Fruit fly (Drosophila melanogaster) whole organism, embryonic: ENCODE measurements around the gene kra.

Experiments
- ATbp ChIP-seq: fragments of 200-800 bp; sonication (Bioruptor generic); optimal IDR thresholded peaks from 2 replicates; lab custom pipeline; 2017; ENCODE audit warnings: missing biosample characterization, mild to moderate bottlenecking, missing genetic modification characterization, missing genetic modification reagents
- Adf1 ChIP-seq: fragments of 200-800 bp; sonication (Bioruptor generic); IDR thresholded peaks from 2 replicates; pipeline ENCODE4 v1.3.6; 2022; ENCODE audit warnings: missing biosample characterization, missing genetic modification characterization
- Aef1 ChIP-seq: fragments of 200-800 bp; sonication (Bioruptor generic); IDR thresholded peaks from 3 replicates; pipeline ENCODE4 v1.3.6; 2022; ENCODE audit warnings: missing biosample characterization, missing genetic modification characterization
- Antp ChIP-seq: fragments of 200-800 bp; sonication (Bioruptor generic); optimal IDR thresholded peaks from 3 replicates; lab custom pipeline; 2016; ENCODE audit warnings: missing biosample characterization, missing genetic modification characterization
- B-H1 ChIP-seq: fragments of 200-800 bp; sonication (Bioruptor generic); IDR thresholded peaks from 3 replicates; pipeline ENCODE4 v1.3.6; 2022; ENCODE audit warnings: missing biosample characterization, missing genetic modification characterization
- B-H2 ChIP-seq: fragments of 200-800 bp; sonication (Bioruptor generic); optimal IDR thresholded peaks from 2 replicates; lab custom pipeline; 2018; ENCODE audit warnings: missing biosample characterization, mild to moderate bottlenecking, missing genetic modification characterization
- Bdp1 ChIP-seq: fragments of 200-800 bp; sonication (Bioruptor generic); optimal IDR thresholded peaks from 3 replicates; lab custom pipeline; 2016; ENCODE audit warnings: missing biosample characterization, missing genetic modification characterization
- BtbVII ChIP-seq: fragments of 200-800 bp; sonication (Bioruptor generic); optimal IDR thresholded peaks from 3 replicates; lab custom pipeline; 2017; ENCODE audit warnings: missing biosample characterization, mild to moderate bottlenecking, missing genetic modification characterization
- CG10462 ChIP-seq: fragments of 200-800 bp; sonication (Bioruptor generic); optimal IDR thresholded peaks from 2 replicates; lab custom pipeline; 2016; ENCODE audit warnings: missing biosample characterization, missing genetic modification characterization
- CG10543 ChIP-seq: fragments of 200-800 bp; sonication (Bioruptor generic); optimal IDR thresholded peaks from 3 replicates; lab custom pipeline; 2017; ENCODE audit warnings: missing biosample characterization, mild to moderate bottlenecking, missing genetic modification characterization, moderate library complexity
- CG13287 ChIP-seq: fragments of 200-800 bp; sonication (Bioruptor generic); IDR thresholded peaks from 2 replicates; pipeline ENCODE4 v1.3.6; 2022; ENCODE audit warnings: missing biosample characterization, missing genetic modification characterization; ENCODE audit not compliant: partially characterized antibody
- CG15269 ChIP-seq: fragments of 200-800 bp; sonication (Bioruptor generic); optimal IDR thresholded peaks from 2 replicates; lab custom pipeline; 2018; ENCODE audit warnings: missing biosample characterization, mild to moderate bottlenecking, missing genetic modification characterization, moderate library complexity
- CG1602 ChIP-seq: fragments of 200-800 bp; sonication (Bioruptor generic); optimal IDR thresholded peaks from 3 replicates; lab custom pipeline; 2016; ENCODE audit warnings: missing biosample characterization, missing genetic modification characterization
- CG17328 ChIP-seq: fragments of 200-800 bp; sonication (Bioruptor generic); IDR thresholded peaks from 2 replicates; pipeline ENCODE4 v1.3.6; 2022; ENCODE audit warnings: missing biosample characterization, missing genetic modification characterization
- CG1792 ChIP-seq: fragments of 200-800 bp; sonication (Bioruptor generic); optimal IDR thresholded peaks from 2 replicates; lab custom pipeline; 2016; ENCODE audit warnings: missing biosample characterization, missing genetic modification characterization
- CG2875 ChIP-seq: fragments of 200-800 bp; sonication (Bioruptor generic); optimal IDR thresholded peaks from 2 replicates; lab custom pipeline; 2017; ENCODE audit warnings: missing biosample characterization, mild to moderate bottlenecking, missing genetic modification characterization, missing genetic modification reagents
- CG4404 ChIP-seq: fragments of 200-800 bp; sonication (Bioruptor generic); IDR thresholded peaks from 2 replicates; pipeline ENCODE4 v1.3.6; 2022; ENCODE audit warnings: missing biosample characterization, missing genetic modification characterization
- CG6765 ChIP-seq: fragments of 200-800 bp; sonication (Bioruptor generic); optimal IDR thresholded peaks from 3 replicates; lab custom pipeline; 2017; ENCODE audit warnings: missing biosample characterization, mild to moderate bottlenecking, missing genetic modification characterization
- CkIIα-i1 ChIP-seq: fragments of 200-800 bp; sonication (Bioruptor generic); IDR thresholded peaks from 2 replicates; pipeline ENCODE4 v1.3.6; 2022; ENCODE audit warnings: missing biosample characterization, missing genetic modification characterization
- Doc2 ChIP-seq: fragments of 200-800 bp; sonication (Bioruptor generic); IDR thresholded peaks from 2 replicates; pipeline ENCODE4 v1.3.6; 2022; ENCODE audit warnings: missing biosample characterization, missing genetic modification characterization
- Doc3 ChIP-seq: fragments of 200-800 bp; sonication (Bioruptor generic); IDR thresholded peaks from 3 replicates; pipeline ENCODE4 v1.3.6; 2022; ENCODE audit warnings: missing biosample characterization, missing genetic modification characterization; ENCODE audit not compliant: partially characterized antibody
- Dp ChIP-seq: fragments of 200-800 bp; sonication (Bioruptor generic); optimal IDR thresholded peaks from 2 replicates; lab custom pipeline; 2018; ENCODE audit warnings: missing biosample characterization, mild to moderate bottlenecking, missing genetic modification characterization, moderate library complexity
- ERR ChIP-seq: fragments of 200-800 bp; sonication (Bioruptor generic); optimal IDR thresholded peaks from 2 replicates; lab custom pipeline; 2016; ENCODE audit warnings: missing biosample characterization, missing genetic modification characterization
- Fer2 ChIP-seq: fragments of 200-800 bp; sonication (Bioruptor generic); optimal IDR thresholded peaks from 2 replicates; lab custom pipeline; 2018; ENCODE audit warnings: missing biosample characterization, mild to moderate bottlenecking, missing genetic modification characterization, moderate library complexity
- Gsc ChIP-seq: fragments of 200-800 bp; sonication (Bioruptor generic); IDR thresholded peaks from 2 replicates; pipeline ENCODE4 v1.3.6; 2022; ENCODE audit warnings: missing biosample characterization, missing genetic modification characterization
- HHEX ChIP-seq: fragments of 200-800 bp; sonication (Bioruptor generic); optimal IDR thresholded peaks from 3 replicates; lab custom pipeline; 2017; ENCODE audit warnings: missing biosample characterization, mild to moderate bottlenecking, missing genetic modification characterization, missing genetic modification reagents
- Jarid2 ChIP-seq: fragments of 200-800 bp; sonication (Bioruptor generic); optimal IDR thresholded peaks from 3 replicates; lab custom pipeline; 2017; ENCODE audit warnings: mild to moderate bottlenecking, missing biosample characterization, missing genetic modification reagents, missing genetic modification characterization
- Mrtf ChIP-seq: fragments of 200-800 bp; sonication (Bioruptor generic); IDR thresholded peaks from 3 replicates; pipeline ENCODE4 v1.3.6; 2022; ENCODE audit warnings: missing biosample characterization, missing genetic modification characterization
- NFAT ChIP-seq: fragments of 200-800 bp; sonication (Bioruptor generic); IDR thresholded peaks from 2 replicates; pipeline ENCODE4 v1.3.6; 2022; ENCODE audit warnings: missing biosample characterization, missing genetic modification characterization
- NfI ChIP-seq: fragments of 200-800 bp; sonication (Bioruptor generic); optimal IDR thresholded peaks from 3 replicates; lab custom pipeline; 2018; ENCODE audit warnings: missing biosample characterization, mild to moderate bottlenecking, missing genetic modification characterization, moderate library complexity
- Optix ChIP-seq: fragments of 200-800 bp; sonication (Bioruptor generic); IDR thresholded peaks from 3 replicates; pipeline ENCODE4 v1.3.6; 2022; ENCODE audit warnings: missing biosample characterization, missing genetic modification characterization
- Trl ChIP-seq, 3 experiments: fragments of >200 bp in 2 of 3; fragments of 200-800 bp in 1 of 3; sonication (Bioruptor generic) in 1 of 3; optimal IDR thresholded peaks; 2 replicates in 1 of 3; 3 replicates in 2 of 3; lab custom pipeline; 2016 to 2017; ENCODE audit warnings: missing biosample characterization in 1 of 3, missing genetic modification characterization in 1 of 3
- ac ChIP-seq: fragments of 200-800 bp; sonication (Bioruptor generic); optimal IDR thresholded peaks from 3 replicates; lab custom pipeline; 2017; ENCODE audit warnings: missing biosample characterization, mild to moderate bottlenecking, missing genetic modification characterization
- bcd ChIP-seq: fragments of 200-800 bp; sonication (Bioruptor generic); optimal IDR thresholded peaks from 2 replicates; lab custom pipeline; 2017; ENCODE audit warnings: missing biosample characterization, mild to moderate bottlenecking, missing genetic modification characterization
- btn ChIP-seq: fragments of 200-800 bp; sonication (Bioruptor generic); optimal IDR thresholded peaks from 2 replicates; lab custom pipeline; 2016; ENCODE audit warnings: missing biosample characterization, missing genetic modification characterization
- crol ChIP-seq: fragments of 200-800 bp; sonication (Bioruptor generic); IDR thresholded peaks from 2 replicates; pipeline ENCODE4 v1.3.6; 2022; ENCODE audit warnings: missing biosample characterization, missing genetic modification characterization
- dmrt11E ChIP-seq: fragments of 200-800 bp; sonication (Bioruptor generic); optimal IDR thresholded peaks from 3 replicates; lab custom pipeline; 2018; ENCODE audit warnings: missing biosample characterization, mild to moderate bottlenecking, missing genetic modification characterization, moderate library complexity
- emc ChIP-seq: fragments of 200-800 bp; sonication (Bioruptor generic); optimal IDR thresholded peaks from 2 replicates; lab custom pipeline; 2016; ENCODE audit warnings: missing biosample characterization, missing genetic modification characterization
- eyg ChIP-seq: fragments of 200-800 bp; sonication (Bioruptor generic); optimal IDR thresholded peaks from 3 replicates; lab custom pipeline; 2016; ENCODE audit warnings: missing biosample characterization, missing genetic modification characterization
- gce ChIP-seq: fragments of 200-800 bp; sonication (Bioruptor generic); IDR thresholded peaks from 3 replicates; pipeline ENCODE4 v1.3.6; 2022; ENCODE audit warnings: missing biosample characterization, missing genetic modification characterization
- hb ChIP-seq: fragments of 200-800 bp; sonication (Bioruptor generic); IDR thresholded peaks from 3 replicates; pipeline ENCODE4 v1.3.6; 2022; ENCODE audit warnings: missing biosample characterization, missing genetic modification characterization; ENCODE audit not compliant: partially characterized antibody
- mam ChIP-seq: fragments of 200-800 bp; sonication (Bioruptor generic); optimal IDR thresholded peaks from 3 replicates; lab custom pipeline; 2016; ENCODE audit warnings: missing biosample characterization, missing genetic modification characterization
- nerfin-2 ChIP-seq: fragments of 200-800 bp; sonication (Bioruptor generic); IDR thresholded peaks from 2 replicates; pipeline ENCODE4 v1.3.6; 2022; ENCODE audit warnings: missing biosample characterization, missing genetic modification characterization; ENCODE audit not compliant: partially characterized antibody
- pho ChIP-seq: fragments of 200-800 bp; sonication (Bioruptor generic); optimal IDR thresholded peaks from 2 replicates; lab custom pipeline; 2016; ENCODE audit warnings: missing biosample characterization, missing genetic modification characterization
- prd ChIP-seq, 3 experiments: fragments of >200 bp in 2 of 3; fragments of 200-800 bp in 1 of 3; sonication (Bioruptor generic) in 1 of 3; optimal IDR thresholded peaks in 2 of 3; IDR thresholded peaks in 1 of 3; 2 replicates in 2 of 3; 3 replicates in 1 of 3; pipeline versions ENCODE4 v1.3.6 to Lab custom; 2017 to 2022; ENCODE audit warnings: missing biosample characterization in 1 of 3, missing genetic modification characterization in 1 of 3
- rib ChIP-seq: fragments of 200-800 bp; sonication (Bioruptor generic); IDR thresholded peaks from 2 replicates; pipeline ENCODE4 v1.3.6; 2022; ENCODE audit warnings: missing biosample characterization, missing genetic modification characterization
- sens ChIP-seq: fragments of 200-800 bp; sonication (Bioruptor generic); peaks from one replicate; lab custom pipeline; 2016; ENCODE audit warnings: missing biosample characterization, missing genetic modification characterization
- seq ChIP-seq: fragments of 200-800 bp; sonication (Bioruptor generic); IDR thresholded peaks from 2 replicates; pipeline ENCODE4 v1.3.6; 2022; ENCODE audit warnings: missing biosample characterization, missing genetic modification characterization
- unc-4 ChIP-seq: fragments of 200-800 bp; sonication (Bioruptor generic); IDR thresholded peaks from 2 replicates; pipeline ENCODE4 v1.3.6; 2022; ENCODE audit warnings: missing biosample characterization, missing genetic modification characterization; ENCODE audit not compliant: partially characterized antibody
- vvl ChIP-seq: fragments of 200-800 bp; sonication (Bioruptor generic); IDR thresholded peaks from 2 replicates; pipeline ENCODE4 v1.3.6; 2022; ENCODE audit warnings: missing biosample characterization, missing genetic modification characterization
- wek ChIP-seq: fragments of 200-800 bp; sonication (Bioruptor generic); optimal IDR thresholded peaks from 3 replicates; lab custom pipeline; 2018; ENCODE audit warnings: missing biosample characterization, mild to moderate bottlenecking, missing genetic modification characterization, moderate library complexity

kra gene

DNA sequence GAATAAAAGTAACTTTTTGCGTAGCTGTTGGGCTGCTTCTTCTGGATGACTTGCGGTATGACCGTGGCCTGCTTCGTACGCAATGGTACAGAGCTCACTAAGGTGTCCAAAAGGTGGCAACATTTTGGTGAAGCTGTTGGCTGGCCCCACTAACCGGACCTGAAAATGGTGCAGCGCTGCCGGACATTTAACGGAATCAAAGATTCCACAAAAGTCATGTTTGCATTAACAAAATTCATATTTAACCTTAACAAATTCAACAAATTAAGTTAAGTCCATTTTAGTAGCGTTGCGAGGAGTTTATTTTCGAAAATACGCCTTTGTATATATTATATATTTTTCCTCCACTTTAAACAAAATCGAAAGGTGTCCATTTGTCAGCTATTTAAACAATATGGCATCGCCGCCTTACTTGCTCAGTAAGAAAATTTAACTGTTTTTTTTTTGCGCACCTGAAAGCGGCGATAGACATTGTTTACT lies at the start of gene kra, which contains the start of gene SecS:
Gene kra (minus strand): TSS at position 93 of the 480 bp plus-strand sequence.
Gene SecS (plus strand): TSS at position 390 of the 480 bp plus-strand sequence.
- TF ChIP-seq sens (GFP tag; lab: Kevin White, UChicago): peak; percentile 92
- no peak for TF ChIP-seq Trl (optimal IDR thresholded peaks at IDR 0.05; lab: Kevin White, UChicago)
- peak; percentile 52 for TF ChIP-seq Trl (GFP tag; optimal IDR thresholded peaks at IDR 0.05; lab: Kevin White, UChicago)
- peak; percentile 38 for TF ChIP-seq CG1792
- TF ChIP-seq pho (GFP tag; lab: Kevin White, UChicago): peak; percentile 47
- no peak for TF ChIP-seq Optix
- TF ChIP-seq rib (GFP tag; lab: Robert Waterston, UW): no peak
- no peak for TF ChIP-seq CG17328
- TF ChIP-seq bcd (GFP tag; lab: Kevin White, UChicago): peak; percentile 63
- no peak for TF ChIP-seq Doc3 (GFP tag; lab: Robert Waterston, UW)
- TF ChIP-seq CG4404 (GFP tag; lab: Robert Waterston, UW): no peak
- no peak for TF ChIP-seq unc-4 (GFP tag; lab: Robert Waterston, UW)
- TF ChIP-seq ac (GFP tag; lab: Kevin White, UChicago): no peak
- no peak for TF ChIP-seq nerfin-2 (GFP tag; lab: Robert Waterston, UW)
- peak; percentile 54 for TF ChIP-seq CG15269 (tag; lab: Kevin White, UChicago)
- TF ChIP-seq Jarid2 (GFP tag; lab: Kevin White, UChicago): no peak
- TF ChIP-seq dmrt11E (tag; lab: Kevin White, UChicago): peak; percentile 56
- no peak for TF ChIP-seq btn
- peak; percentile 26 for TF ChIP-seq CG10462 (GFP tag; lab: Kevin White, UChicago)
- no peak for TF ChIP-seq Aef1 (GFP tag; lab: Robert Waterston, UW)
- peak; percentile 58 for TF ChIP-seq Dp (GFP tag; lab: Kevin White, UChicago)
- peak; percentile 53 for TF ChIP-seq CG1602 (GFP tag; lab: Kevin White, UChicago)
- peak; percentile 60 for TF ChIP-seq Fer2 (tag; lab: Kevin White, UChicago)
- no peak for TF ChIP-seq seq (GFP tag; lab: Robert Waterston, UW)
- TF ChIP-seq B-H2: peak; percentile 58
- TF ChIP-seq ERR (GFP tag; lab: Kevin White, UChicago): no peak
- no peak for TF ChIP-seq prd (optimal IDR thresholded peaks at IDR 0.05; lab: Kevin White, UChicago)
- TF ChIP-seq prd (GFP tag; IDR thresholded peaks at IDR 0.05; lab: Robert Waterston, UW): no peak
- TF ChIP-seq gce: no peak
- TF ChIP-seq CG2875 (GFP tag; lab: Kevin White, UChicago): peak; percentile 35
- TF ChIP-seq BtbVII (GFP tag; lab: Kevin White, UChicago): peak; percentile 33
- TF ChIP-seq CG13287: no peak
- TF ChIP-seq Adf1 (GFP tag; lab: Robert Waterston, UW): no peak
- peak; percentile 18 for TF ChIP-seq Bdp1 (GFP tag; lab: Kevin White, UChicago)
- no peak for TF ChIP-seq eyg
- TF ChIP-seq CkIIα-i1 (GFP tag; lab: Robert Waterston, UW): no peak
- peak; percentile 3 for TF ChIP-seq HHEX
- TF ChIP-seq Antp: peak; percentile 35
- no peak for TF ChIP-seq wek
- no peak for TF ChIP-seq vvl (GFP tag; lab: Robert Waterston, UW)
- peak; percentile 2 for TF ChIP-seq ATbp (GFP tag; lab: Kevin White, UChicago)
- TF ChIP-seq NFAT (GFP tag; lab: Robert Waterston, UW): no peak
- no peak for TF ChIP-seq Mrtf
- no peak for TF ChIP-seq Gsc (GFP tag; lab: Robert Waterston, UW)
- TF ChIP-seq CG6765 (GFP tag; lab: Kevin White, UChicago): peak; percentile 41
- TF ChIP-seq crol (GFP tag; lab: Robert Waterston, UW): no peak
- TF ChIP-seq B-H1 (GFP tag; lab: Robert Waterston, UW): no peak
- peak; percentile 68 for TF ChIP-seq mam (GFP tag; lab: Kevin White, UChicago)
- peak; percentile 55 for TF ChIP-seq NfI (GFP tag; lab: Kevin White, UChicago)
- no peak for TF ChIP-seq hb (GFP tag; lab: Robert Waterston, UW)
- no peak for TF ChIP-seq Doc2
- TF ChIP-seq emc (GFP tag; lab: Kevin White, UChicago): no peak
- no peak for TF ChIP-seq CG10543 (GFP tag; lab: Kevin White, UChicago)
